Worm (Caenorhabditis elegans) whole organism, L4/young adult: ENCODE measurements around the gene clec-216.

Source experiments
- W03F9.2 ChIP-seq: fragments of 150-350 bp; optimal IDR thresholded peaks from 2 replicates; lab custom pipeline; 2014; ENCODE audit warnings: missing biosample characterization, missing genetic modification characterization
- dao-5 ChIP-seq: sonication (generic microtip); optimal IDR thresholded peaks from 2 replicates; lab custom pipeline; 2016; ENCODE audit warnings: missing genotype, missing genetic modification characterization, moderate library complexity, missing compliant biosample characterization
- him-1 ChIP-seq: sonication (generic microtip); optimal IDR thresholded peaks from 2 replicates; lab custom pipeline; 2016; ENCODE audit warnings: missing genotype, missing genetic modification reagents, missing genetic modification characterization, missing compliant biosample characterization

- no peak for TF ChIP-seq W03F9.2 (tag; lab: Kevin White, UChicago)
- TF ChIP-seq dao-5: no peak
- TF ChIP-seq him-1 (tag; lab: Kevin White, UChicago): no peak
These were observed 33.1 kb upstream of the clec-216 start, which contains the start of gene Y97E10AL.1 for ce11 chrV:7985860-7986259.
